Fruit fly (Drosophila melanogaster): Measurements from ENCODE around the gene CG17572.

DNA sequence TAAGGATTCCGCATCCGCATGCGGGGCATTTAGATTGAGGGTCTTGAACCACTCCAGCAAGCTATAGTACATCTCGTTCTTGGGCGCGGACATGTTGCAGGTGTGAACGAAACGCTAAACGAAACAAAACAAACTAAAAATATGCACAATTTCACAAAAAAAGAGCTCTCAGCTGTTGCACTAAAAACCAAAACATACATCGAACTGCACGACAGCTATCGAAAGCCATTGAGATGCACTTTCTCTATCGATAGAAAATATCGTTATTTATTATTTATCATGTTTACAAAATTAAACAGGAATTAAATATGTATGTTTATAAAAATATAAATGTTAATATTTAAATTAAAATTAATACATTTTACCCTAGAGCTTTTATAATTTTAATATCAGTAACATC, 40.7 kb downstream of the CG17572 start, which contains the start of gene hook:
- no peak for TF ChIP-seq CG8478 (optimal IDR thresholded peaks at IDR 0.05)
- no peak for TF ChIP-seq psq (optimal IDR thresholded peaks at IDR 0.05)
- TF ChIP-seq pan (optimal IDR thresholded peaks at IDR 0.05) = no peak
